Worm (Caenorhabditis elegans): ENCODE data around the gene T09F5.2.

T09F5.2 gene

DNA sequence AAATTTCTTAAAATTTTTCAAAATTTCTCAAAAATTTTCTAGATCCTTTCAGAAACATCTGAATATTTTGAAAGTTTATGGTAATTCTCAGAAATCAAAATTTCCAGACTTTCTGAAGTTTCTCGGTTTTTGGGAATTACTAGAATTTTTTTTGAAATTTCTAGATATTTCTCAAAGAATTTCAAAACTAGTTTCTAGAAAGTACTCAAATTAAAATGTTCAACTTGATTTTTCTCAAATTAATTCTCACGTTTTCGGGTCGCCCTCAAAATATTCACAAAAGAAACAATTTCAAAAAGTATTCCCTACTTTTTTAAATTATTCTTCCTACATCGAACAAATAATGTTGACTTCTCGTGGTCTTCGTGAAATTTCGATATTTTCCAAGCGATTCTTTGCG is 29.0 kb downstream of the T09F5.2 start, which contains the start of gene T09F5.10:
TSS of gene T09F5.10 (plus strand) at position 301 of the 400 bp plus-strand sequence.
- TF ChIP-seq lin-14 (GFP tag; optimal IDR thresholded peaks at IDR 0.05) (no peak), ama-1 (optimal IDR thresholded peaks at IDR 0.05) (no peak), snu-23 (GFP tag; optimal IDR thresholded peaks at IDR 0.05) (no peak), unc-130 (tag; optimal IDR thresholded peaks at IDR 0.05) (no peak), ztf-11 (tag; optimal IDR thresholded peaks at IDR 0.05) (no peak), ces-1 (GFP tag; optimal IDR thresholded peaks at IDR 0.05) (no peak), irx-1 (tag; optimal IDR thresholded peaks at IDR 0.05) (no peak), sup-37 (GFP tag; optimal IDR thresholded peaks at IDR 0.05) (no peak), ceh-8 (GFP tag; optimal IDR thresholded peaks at IDR 0.05) (no peak), ceh-88 (GFP tag; IDR thresholded peaks at IDR 0.05) (no peak)

DNA sequence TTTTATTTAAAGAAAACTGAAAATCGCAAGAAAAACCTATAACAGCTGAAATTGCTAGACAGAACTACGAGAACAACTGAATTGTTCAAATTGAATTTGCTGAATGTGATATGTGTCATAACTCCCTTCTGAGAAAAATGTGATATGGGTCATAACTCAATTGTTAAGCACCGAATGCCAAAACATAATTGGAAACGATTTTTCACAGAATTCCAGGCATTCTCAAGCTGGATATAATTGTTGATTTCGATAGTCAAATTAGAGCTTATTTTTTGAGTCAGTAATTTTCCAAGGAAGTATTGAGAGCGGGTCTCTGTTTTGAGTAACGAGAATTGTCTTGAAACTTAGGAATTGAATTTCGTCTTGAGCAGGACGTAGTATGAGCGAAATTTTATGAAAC is 31.1 kb downstream of the T09F5.2 start:
- TF ChIP-seq sox-4 (tag; optimal IDR thresholded peaks at IDR 0.05) (no peak), hlh-4 (tag; optimal IDR thresholded peaks at IDR 0.05) (peak; percentile 54), jun-1 (tag; optimal IDR thresholded peaks at IDR 0.05) (no peak), nhr-11 (tag; optimal IDR thresholded peaks at IDR 0.05) (peak; percentile 13), rnt-1 (tag; optimal IDR thresholded peaks at IDR 0.05) (no peak), nhr-12 (tag; optimal IDR thresholded peaks at IDR 0.05) (no peak), fkh-8 (tag; optimal IDR thresholded peaks at IDR 0.05) (peak; percentile 58), alr-1 (tag; optimal IDR thresholded peaks at IDR 0.05; ENCODE audit: borderline replicate concordance) (no peak), nhr-47 (tag; optimal IDR thresholded peaks at IDR 0.05) (peak; percentile 62), nhr-85 (tag) (no peak), vab-15 (tag; optimal IDR thresholded peaks at IDR 0.05) (no peak), nhr-71 (tag; optimal IDR thresholded peaks at IDR 0.05) (peak; percentile 59)

DNA sequence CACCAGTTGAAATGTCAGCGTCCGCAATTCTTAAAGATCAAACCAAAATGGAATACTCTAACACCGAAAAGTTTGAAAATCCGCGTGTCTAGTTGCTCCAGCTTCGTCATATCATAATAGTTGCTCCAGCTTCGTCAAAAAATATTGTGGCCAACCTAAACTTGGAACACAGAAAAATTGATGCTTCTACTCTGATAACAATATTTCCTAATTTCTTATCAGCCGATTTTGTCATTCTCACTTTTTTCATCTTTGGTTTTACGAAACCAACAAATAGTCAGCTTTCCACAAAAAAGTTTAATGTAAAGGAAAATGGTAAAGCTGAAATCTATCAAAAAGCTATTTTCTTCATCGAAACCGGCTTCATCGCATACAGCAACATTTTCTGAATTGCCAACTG is 31.6 kb downstream of the T09F5.2 start, which contains the start of gene fbxa-84:
TSS of gene fbxa-84 (plus strand) at position 34 of the 400 bp plus-strand sequence.
- TF ChIP-seq efl-1 (optimal IDR thresholded peaks at IDR 0.05), result no peak
- peak in 1 of 2 experiments; percentile 83 for TF ChIP-seq efl-1 (GFP tag; optimal IDR thresholded peaks at IDR 0.05 in 1 of 2)
- TF ChIP-seq elt-2 (tag; optimal IDR thresholded peaks at IDR 0.05), result peak; percentile 5
- no peak for TF ChIP-seq C16A3.4 (tag; optimal IDR thresholded peaks at IDR 0.05)

DNA sequence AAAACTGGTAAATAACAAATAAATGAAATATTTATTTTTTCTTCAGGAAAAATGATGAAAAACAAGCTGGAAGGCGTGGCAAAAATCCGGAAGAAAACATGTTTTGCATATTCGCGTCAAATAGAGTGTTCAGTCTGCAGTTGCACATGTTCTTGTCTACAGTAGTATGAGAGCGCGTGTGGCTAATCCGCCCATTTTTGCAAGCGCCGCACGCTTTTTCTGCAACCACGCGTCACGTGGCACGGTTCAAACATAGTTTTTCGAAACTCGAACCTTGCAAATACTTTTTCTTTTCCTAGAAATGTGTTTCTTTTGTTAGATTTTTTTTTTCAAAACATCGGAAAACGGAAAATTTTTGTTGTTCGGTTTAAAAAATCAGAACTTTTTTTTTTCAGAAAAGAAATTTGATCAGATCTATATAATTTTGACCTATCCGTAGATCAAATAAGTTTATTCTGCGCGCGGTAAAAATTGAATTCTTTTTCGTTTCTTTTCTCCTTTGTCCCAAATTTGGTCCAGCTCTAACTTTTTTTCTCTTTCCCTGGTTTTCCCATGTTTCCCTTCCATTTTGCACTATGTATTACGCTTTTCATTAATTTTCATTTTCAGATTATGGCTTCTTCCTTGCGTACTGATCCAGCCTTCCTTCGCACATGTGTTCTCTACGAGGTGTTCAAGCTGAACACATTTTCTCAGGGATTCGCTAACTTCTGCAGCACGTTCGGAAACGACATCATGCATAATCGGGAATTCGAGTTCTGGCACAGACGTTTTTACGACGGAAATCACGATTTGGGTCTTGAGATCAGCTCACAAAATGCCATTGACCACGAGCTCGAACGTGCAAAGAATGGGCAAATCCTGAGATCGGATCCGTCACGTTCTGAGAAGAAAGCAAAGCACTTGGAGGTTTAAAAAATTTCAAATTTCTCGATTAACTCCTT is 33.6 kb downstream of the T09F5.2 start, which contains the start of gene Y75B12B.1:
TSS of gene Y75B12B.1 (plus strand) at position 603 of the 944 bp plus-strand sequence.
- TF ChIP-seq efl-1 (optimal IDR thresholded peaks at IDR 0.05) (no peak), efl-1 (GFP tag; optimal IDR thresholded peaks at IDR 0.05 in 1 of 2) (peak in 1 of 2 experiments; percentile 90), snu-23 (GFP tag; optimal IDR thresholded peaks at IDR 0.05) (no peak)

DNA sequence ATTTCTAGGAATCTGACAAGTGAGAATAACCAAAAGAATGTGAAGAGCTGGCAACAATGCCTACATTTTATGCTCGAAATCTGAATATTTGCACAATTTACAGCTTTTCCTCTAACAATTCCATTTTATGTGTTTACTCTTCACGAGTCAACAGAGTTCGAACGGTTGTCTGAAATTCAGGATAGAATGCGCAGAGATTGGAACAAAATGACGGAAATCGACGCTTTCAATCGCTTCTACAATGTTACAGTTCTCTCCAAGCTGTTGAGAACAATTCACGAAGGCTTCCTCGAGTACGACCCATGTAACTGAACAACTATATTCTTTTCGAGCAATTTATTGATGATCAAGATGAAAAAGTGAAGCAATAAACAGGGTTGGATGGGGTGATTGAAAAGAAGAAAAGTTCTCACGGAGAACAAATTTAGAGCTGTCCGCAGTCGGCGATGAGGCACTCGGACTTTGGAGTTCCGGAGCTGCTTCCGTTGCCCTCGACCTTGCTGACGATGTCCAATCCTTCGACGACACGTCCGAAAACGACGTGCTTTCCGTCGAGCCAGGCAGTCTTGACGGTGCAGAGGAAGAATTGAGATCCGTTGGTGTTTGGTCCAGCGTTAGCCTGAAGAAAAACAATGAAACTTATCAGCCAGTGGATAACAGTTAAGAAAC is 35.6 kb downstream of the T09F5.2 start, which contains the start of gene Y75B12B.3:
TSS of gene Y75B12B.3 (minus strand) at position 21 of the 669 bp plus-strand sequence.
- TF ChIP-seq nhr-84 (tag; optimal IDR thresholded peaks at IDR 0.05), result no peak
- TF ChIP-seq pax-3 (tag; optimal IDR thresholded peaks at IDR 0.05), result peak; percentile 26
- TF ChIP-seq aly-2 (tag; optimal IDR thresholded peaks at IDR 0.05), result peak; percentile 48
- no peak for TF ChIP-seq fkh-4 (tag; optimal IDR thresholded peaks at IDR 0.05; ENCODE audit: borderline replicate concordance)
- no peak for TF ChIP-seq ceh-63 (GFP tag; optimal IDR thresholded peaks at IDR 0.05)
- no peak for TF ChIP-seq blmp-1 (tag; optimal IDR thresholded peaks at IDR 0.05)
- no peak for TF ChIP-seq C34B4.2 (tag; optimal IDR thresholded peaks at IDR 0.05)
- peak; percentile 93 for TF ChIP-seq ama-1 (optimal IDR thresholded peaks at IDR 0.05)
- TF ChIP-seq grh-1 (GFP tag; IDR thresholded peaks at IDR 0.05), result 0 out of 2 replicates have a peak, but pooled peaks have one; percentile 15
- TF ChIP-seq nhr-85 (tag), result peak; percentile 51
- TF ChIP-seq ceh-8 (GFP tag; optimal IDR thresholded peaks at IDR 0.05), result no peak
- TF ChIP-seq efl-1 (optimal IDR thresholded peaks at IDR 0.05), result no peak
- peak in 1 of 2 experiments; percentile 58 for TF ChIP-seq efl-1 (GFP tag; optimal IDR thresholded peaks at IDR 0.05 in 1 of 2)
- no peak for TF ChIP-seq sptf-1 (tag; optimal IDR thresholded peaks at IDR 0.05)
- no peak for TF ChIP-seq sox-4 (tag; optimal IDR thresholded peaks at IDR 0.05)
